Worm (Caenorhabditis elegans) whole organism, L1 larva: ENCODE results near the gene ceh-90.
A peak's percentile ranks its signal among the peaks of the same experiment; 100 is the strongest.

Source experiments
- F16B12.6 ChIP-seq: fragments of 150-350 bp; optimal IDR thresholded peaks from 2 replicates; lab custom pipeline; 2014; ENCODE audit warnings: missing biosample characterization, missing genetic modification characterization
- alr-1 ChIP-seq: fragments of 200-800 bp; sonication (Bioruptor generic); optimal IDR thresholded peaks from 2 replicates; lab custom pipeline; 2018; ENCODE audit warnings: borderline replicate concordance, mild to moderate bottlenecking, missing genetic modification characterization, missing compliant biosample characterization
- ceh-88 ChIP-seq: fragments of 200-800 bp; sonication (Bioruptor generic); IDR thresholded peaks from 2 replicates; pipeline ENCODE4 v1.3.6; 2022; ENCODE audit warnings: missing genetic modification characterization, missing compliant biosample characterization
- ces-1 ChIP-seq: fragments of 150-350 bp; optimal IDR thresholded peaks from 2 replicates; lab custom pipeline; 2014; ENCODE audit warnings: missing biosample characterization, missing genetic modification reagents, missing genetic modification characterization
- dsc-1 ChIP-seq: sonication (generic microtip); optimal IDR thresholded peaks from 2 replicates; lab custom pipeline; 2016; ENCODE audit warnings: mild to moderate bottlenecking, missing genetic modification characterization, missing compliant biosample characterization
- efl-1 ChIP-seq, 4 experiments: fragments of 150-350 bp; optimal IDR thresholded peaks in 3 of 4; peaks in 1 of 4; 1 replicate in 1 of 4; 2 replicates in 3 of 4; lab custom pipeline; 2014; ENCODE audit warnings: missing biosample characterization in 2 of 4, missing genetic modification characterization in 2 of 4, missing genetic modification reagents in 2 of 4
- efl-3 ChIP-seq: fragments of 200-800 bp; sonication (Bioruptor generic); optimal IDR thresholded peaks from 2 replicates; lab custom pipeline; 2018; ENCODE audit warnings: mild to moderate bottlenecking, missing genetic modification characterization, missing compliant biosample characterization
- egl-13 ChIP-seq: sonication (generic microtip); optimal IDR thresholded peaks from 2 replicates; lab custom pipeline; 2016; ENCODE audit warnings: missing genotype, missing genetic modification reagents, missing genetic modification characterization, missing compliant biosample characterization
- egl-27 ChIP-seq, 2 experiments: fragments of 150-350 bp in 1 of 2; sonication (generic microtip); optimal IDR thresholded peaks; 3 replicates each; lab custom pipeline; 2017 to 2018; ENCODE audit warnings: missing biosample characterization in 2 of 2, missing genetic modification characterization in 2 of 2, missing genetic modification reagents in 2 of 2
- elt-2 ChIP-seq: sonication (generic microtip); optimal IDR thresholded peaks from 2 replicates; lab custom pipeline; 2016; ENCODE audit warnings: missing genetic modification characterization, mild to moderate bottlenecking, inconsistent platforms, missing compliant biosample characterization, missing genetic modification reagents
- elt-3 ChIP-seq, 6 experiments: fragments of 150-350 bp in 1 of 6; sonication (generic microtip); optimal IDR thresholded peaks; 2 replicates each; lab custom pipeline; 2017 to 2018; ENCODE audit warnings: missing biosample characterization in 6 of 6, missing genetic modification characterization in 6 of 6, inconsistent platforms in 1 of 6
- fkh-10 ChIP-seq: sonication (generic microtip); optimal IDR thresholded peaks from 2 replicates; lab custom pipeline; 2017; ENCODE audit warnings: missing biosample characterization, missing genetic modification reagents, missing genetic modification characterization
- fos-1 ChIP-seq: fragments of 150-350 bp; optimal IDR thresholded peaks from 2 replicates; lab custom pipeline; 2014; ENCODE audit warnings: missing biosample characterization, missing genetic modification characterization
- irx-1 ChIP-seq: sonication (generic microtip); optimal IDR thresholded peaks from 2 replicates; lab custom pipeline; 2016; ENCODE audit warnings: missing genetic modification characterization, missing compliant biosample characterization
- lin-13 ChIP-seq: fragments of 150-350 bp; optimal IDR thresholded peaks from 2 replicates; lab custom pipeline; 2014; ENCODE audit warnings: missing biosample characterization, missing genetic modification reagents, missing genetic modification characterization
- lin-15B ChIP-seq: fragments of 150-350 bp; sonication (generic microtip); optimal IDR thresholded peaks from 3 replicates; lab custom pipeline; 2014; ENCODE audit warnings: missing biosample characterization, missing genetic modification characterization
- lin-35 ChIP-seq, 2 experiments: fragments of 150-350 bp; optimal IDR thresholded peaks; 2 replicates each; lab custom pipeline; 2014; ENCODE audit warnings: missing biosample characterization in 2 of 2, missing genetic modification characterization in 2 of 2, missing genetic modification reagents in 2 of 2
- lin-39 ChIP-seq: fragments of 150-350 bp; optimal IDR thresholded peaks from 2 replicates; lab custom pipeline; 2014; ENCODE audit warnings: missing biosample characterization, missing genetic modification reagents, missing genetic modification characterization
- lsy-2 ChIP-seq, 2 experiments: fragments of 150-350 bp; optimal IDR thresholded peaks; 2 replicates each; lab custom pipeline; 2014; ENCODE audit warnings: missing biosample characterization in 2 of 2, missing genetic modification characterization in 2 of 2
- nhr-20 ChIP-seq: sonication (generic microtip); optimal IDR thresholded peaks from 2 replicates; lab custom pipeline; 2016; ENCODE audit warnings: mild to moderate bottlenecking, missing genetic modification characterization, missing compliant biosample characterization
- nhr-28 ChIP-seq: fragments of 150-350 bp; optimal IDR thresholded peaks from 2 replicates; lab custom pipeline; 2014; ENCODE audit warnings: missing biosample characterization, missing genetic modification characterization
- nhr-47 ChIP-seq: sonication (generic microtip); optimal IDR thresholded peaks from 2 replicates; lab custom pipeline; 2016; ENCODE audit warnings: mild to moderate bottlenecking, missing genetic modification characterization, moderate library complexity, missing compliant biosample characterization
- nhr-71 ChIP-seq: sonication (generic microtip); optimal IDR thresholded peaks from 2 replicates; lab custom pipeline; 2016; ENCODE audit warnings: mild to moderate bottlenecking, missing genetic modification characterization, moderate library complexity, missing compliant biosample characterization
- nhr-85 ChIP-seq: sonication (generic microtip); peaks from one replicate; lab custom pipeline; 2016; ENCODE audit warnings: missing genetic modification characterization, inconsistent platforms, missing compliant biosample characterization
- nhr-90 ChIP-seq: sonication (generic microtip); optimal IDR thresholded peaks from 2 replicates; lab custom pipeline; 2016; ENCODE audit warnings: mild to moderate bottlenecking, missing genetic modification characterization, missing compliant biosample characterization; ENCODE audit not compliant: poor library complexity
- skn-1 ChIP-seq: fragments of 150-350 bp; optimal IDR thresholded peaks from 2 replicates; lab custom pipeline; 2014; ENCODE audit warnings: missing biosample characterization, missing genetic modification characterization
- snpc-4 ChIP-seq: fragments of 150-350 bp; optimal IDR thresholded peaks from 2 replicates; lab custom pipeline; 2014; ENCODE audit warnings: missing biosample characterization, missing genetic modification characterization
- snu-23 ChIP-seq: sonication (generic microtip); optimal IDR thresholded peaks from 2 replicates; lab custom pipeline; 2016; ENCODE audit warnings: missing genetic modification characterization, missing compliant biosample characterization
- swsn-7 ChIP-seq: sonication (generic microtip); optimal IDR thresholded peaks from 2 replicates; lab custom pipeline; 2016; ENCODE audit warnings: missing genetic modification characterization, missing compliant biosample characterization
- tbx-2 ChIP-seq: sonication (generic microtip); optimal IDR thresholded peaks from 2 replicates; lab custom pipeline; 2016; ENCODE audit warnings: missing genetic modification characterization, missing compliant biosample characterization
- vab-15 ChIP-seq: sonication (generic microtip); optimal IDR thresholded peaks from 2 replicates; lab custom pipeline; 2017; ENCODE audit warnings: missing genotype, mild to moderate bottlenecking, missing genetic modification characterization, missing compliant biosample characterization
- zip-4 ChIP-seq: fragments of 200-800 bp; sonication (Bioruptor generic); optimal IDR thresholded peaks from 2 replicates; lab custom pipeline; 2018; ENCODE audit warnings: mild to moderate bottlenecking, missing genetic modification characterization, moderate library complexity, missing compliant biosample characterization

The ceh-90 gene

ce11 chrX:14169569-14170031 lies 12.8 kb upstream of the ceh-90 start, which contains the start of gene sym-4 (continued):
- TF ChIP-seq zip-4 (GFP tag; lab: Kevin White, UChicago): peak; percentile 22
- peak; percentile 56 for TF ChIP-seq F16B12.6 (tag; lab: Kevin White, UChicago)
- no peak for TF ChIP-seq efl-3
- peak; percentile 79 to 89 for TF ChIP-seq lsy-2 (tag; optimal IDR thresholded peaks at IDR 0.05; lab: Kevin White, UChicago)
- peak in 5 of 6 experiments; percentile 17 to 97 (median 90) for TF ChIP-seq elt-3 (tag; optimal IDR thresholded peaks at IDR 0.05; lab: Kevin White, UChicago)
- peak in 1 of 2 experiments; percentile 50 for TF ChIP-seq egl-27 (tag; optimal IDR thresholded peaks at IDR 0.05; lab: Kevin White, UChicago)
- peak; percentile 94 for TF ChIP-seq nhr-85 (tag; lab: Kevin White, UChicago)
- no peak for TF ChIP-seq lin-39
- peak; percentile 90 for TF ChIP-seq tbx-2 (tag; lab: Kevin White, UChicago)
- TF ChIP-seq vab-15 (tag; lab: Kevin White, UChicago): peak; percentile 85
- peak; percentile 86 for TF ChIP-seq dsc-1 (tag; lab: Kevin White, UChicago)
- peak; percentile 90 for TF ChIP-seq swsn-7 (tag; lab: Kevin White, UChicago)
- peak; percentile 83 for TF ChIP-seq elt-2
- TF ChIP-seq fos-1: peak; percentile 87
- TF ChIP-seq lin-13 (GFP tag; lab: Kevin White, UChicago): peak; percentile 90
- peak; percentile 82 for TF ChIP-seq skn-1 (tag; lab: Kevin White, UChicago)
- TF ChIP-seq lin-15B (tag; lab: Kevin White, UChicago): peak; percentile 86
- TF ChIP-seq irx-1 (tag; lab: Kevin White, UChicago): peak; percentile 75
- TF ChIP-seq ceh-88: peak; percentile 44; the same call in 1 of the 2 replicates
- TF ChIP-seq snu-23 (GFP tag; lab: Kevin White, UChicago): peak; percentile 98
- TF ChIP-seq, all 84 proteins: peak for 56

DNA sequence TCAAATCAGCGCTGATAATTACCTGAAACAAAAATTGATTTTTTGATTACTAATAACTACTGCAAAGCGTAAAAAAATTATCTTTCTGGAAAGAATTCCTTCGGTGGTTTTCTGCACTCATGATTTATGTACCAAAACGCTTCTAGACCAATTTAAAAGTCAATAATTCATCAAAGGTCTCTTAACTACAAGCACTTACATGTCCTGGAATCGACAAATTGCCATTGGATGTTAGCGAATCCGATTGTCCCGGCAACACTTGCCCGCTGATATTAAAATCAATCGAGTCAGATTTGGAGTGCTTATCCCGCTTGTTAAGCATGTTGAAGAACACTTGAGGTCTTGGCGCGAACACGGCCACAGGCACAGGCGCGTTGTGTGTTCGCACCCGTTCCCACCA lies 8.3 kb upstream of the ceh-90 start:
- TF ChIP-seq irx-1 (tag; lab: Kevin White, UChicago) (no peak), efl-1 (optimal IDR thresholded peaks at IDR 0.05; lab: Kevin White, UChicago) (no peak), efl-1 (GFP tag; optimal IDR thresholded peaks at IDR 0.05 in 1 of 2; lab: Kevin White, UChicago) (peak in 1 of 2 experiments; percentile 84)
- TF ChIP-seq, all 84 proteins: peak for 1

- no peak for TF ChIP-seq elt-2
- TF ChIP-seq lin-35 (GFP tag; optimal IDR thresholded peaks at IDR 0.05; lab: Kevin White, UChicago): no peak
- TF ChIP-seq fkh-10 (GFP tag; lab: Kevin White, UChicago): no peak
- no peak for TF ChIP-seq snpc-4 (tag; lab: Kevin White, UChicago)
- TF ChIP-seq zip-4 (GFP tag; lab: Kevin White, UChicago): no peak
- TF ChIP-seq nhr-90: peak; percentile 5
- no peak for TF ChIP-seq egl-13 (tag; lab: Kevin White, UChicago)
- peak; percentile 8 for TF ChIP-seq nhr-71 (tag; lab: Kevin White, UChicago)
- TF ChIP-seq nhr-28 (tag; lab: Kevin White, UChicago): no peak
- no peak for TF ChIP-seq alr-1
These were observed 7.4 kb upstream of the ceh-90 start, which contains the start of gene vha-20 for ce11 chrX:14164234-14164633. TSS of gene vha-20 (minus strand) at chrX:14164506.

DNA sequence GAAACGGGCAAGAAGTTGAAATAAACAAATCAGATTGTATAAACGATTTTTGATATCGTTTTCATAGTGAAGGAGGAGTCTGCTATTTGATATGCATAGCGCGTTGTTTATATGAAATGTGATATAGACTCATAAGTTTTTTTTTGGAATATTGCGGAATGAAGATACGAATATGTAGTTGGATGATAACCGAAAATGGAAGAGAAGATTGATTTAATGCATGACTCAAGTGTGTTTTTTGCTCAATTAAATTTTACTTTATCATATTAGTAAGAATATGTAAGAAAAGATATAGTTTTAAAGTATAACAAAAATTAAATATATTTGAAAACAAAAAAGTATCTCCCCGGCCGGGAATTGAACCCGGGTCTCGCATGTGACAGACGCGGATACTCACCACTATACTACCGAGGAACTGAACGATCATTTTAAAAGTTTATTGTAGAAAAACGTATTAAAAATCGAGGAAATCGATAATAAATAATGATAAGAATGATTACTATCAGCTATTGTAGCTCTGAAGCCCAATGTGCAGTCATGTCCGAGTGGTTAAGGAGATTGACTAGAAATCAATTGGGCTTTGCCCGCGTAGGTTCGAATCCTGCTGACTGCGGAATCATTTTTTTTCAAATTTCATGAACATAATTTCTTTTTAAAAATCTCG lies 5.0 kb upstream of the ceh-90 start, which contains the start of gene lgc-25:
Gene lgc-25, minus strand, starts transcription at position 51 of the 664 bp plus-strand sequence.
- TF ChIP-seq nhr-47 (tag; lab: Kevin White, UChicago) (peak; percentile 16), efl-1 (optimal IDR thresholded peaks at IDR 0.05; lab: Kevin White, UChicago) (no peak), efl-1 (GFP tag; optimal IDR thresholded peaks at IDR 0.05 in 1 of 2; lab: Kevin White, UChicago) (no peak), snu-23 (GFP tag; lab: Kevin White, UChicago) (peak; percentile 24), nhr-85 (tag; lab: Kevin White, UChicago) (no peak), ces-1 (GFP tag; lab: Kevin White, UChicago) (no peak), elt-3 (tag; optimal IDR thresholded peaks at IDR 0.05; lab: Kevin White, UChicago) (peak in 1 of 6 experiments; percentile 14), nhr-90 (peak; percentile 72), lin-35 (GFP tag; optimal IDR thresholded peaks at IDR 0.05; lab: Kevin White, UChicago) (peak in 1 of 2 experiments; percentile 49), nhr-20 (tag; lab: Kevin White, UChicago) (peak; percentile 35), elt-2 (peak; percentile 20)
